Fruit fly (Drosophila melanogaster): ENCODE results near the gene CG10516.

Gene CG10516

DNA sequence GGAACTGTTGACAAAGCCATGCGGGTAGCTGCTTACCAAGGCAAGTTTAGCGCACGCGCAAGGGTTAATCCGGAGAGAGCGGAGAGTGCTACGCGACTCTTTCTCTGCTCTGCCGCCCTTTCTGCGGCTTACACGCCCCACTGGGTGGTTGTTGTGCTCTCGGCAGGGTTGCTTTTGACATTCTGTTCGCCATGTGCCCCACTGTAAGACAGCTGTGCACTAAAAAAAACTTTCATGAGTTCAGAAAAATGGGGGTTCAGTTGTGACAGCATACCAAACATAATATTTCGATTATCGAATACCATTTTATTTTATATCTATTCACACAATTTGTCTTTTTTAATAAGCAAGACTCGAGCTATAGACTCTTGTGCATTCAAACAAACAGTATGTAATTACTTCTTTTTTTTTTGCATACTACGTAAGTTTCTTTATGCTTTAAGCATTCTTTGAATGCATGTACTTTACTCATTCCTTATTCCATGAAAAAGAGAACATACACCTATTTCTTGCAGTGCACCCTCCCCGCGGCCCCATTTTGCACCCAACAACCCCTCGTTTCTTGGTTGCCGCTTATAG lies 46.9 kb upstream of the CG10516 start (continued):
- 0 out of 3 replicates have a peak, but pooled peaks have one; percentile 37 for TF ChIP-seq CG11695 (GFP tag; IDR thresholded peaks at IDR 0.05)
- TF ChIP-seq Aef1 (GFP tag; IDR thresholded peaks at IDR 0.05) = peak; percentile 27; the same call in 1 of the 3 replicates
- no peak for TF ChIP-seq CG11398 (GFP tag; optimal IDR thresholded peaks at IDR 0.05)
- peak; percentile 56 for TF ChIP-seq BtbVII (GFP tag; optimal IDR thresholded peaks at IDR 0.05)
- TF ChIP-seq Kr (GFP tag; optimal IDR thresholded peaks at IDR 0.05) = no peak
- TF ChIP-seq phol (tag; optimal IDR thresholded peaks at IDR 0.05) = peak; percentile 29
- TF ChIP-seq CG10366 (GFP tag; IDR thresholded peaks at IDR 0.05) = 0 out of 2 replicates have a peak, but pooled peaks have one; percentile 9
- no peak for TF ChIP-seq CG8478 (optimal IDR thresholded peaks at IDR 0.05)
- TF ChIP-seq CG17328 (GFP tag; IDR thresholded peaks at IDR 0.05) = 0 out of 2 replicates have a peak, but pooled peaks have one; percentile 24
- peak; percentile 2 for TF ChIP-seq lilli (GFP tag; optimal IDR thresholded peaks at IDR 0.05)
- TF ChIP-seq wek (GFP tag; optimal IDR thresholded peaks at IDR 0.05) = no peak
- TF ChIP-seq odd (GFP tag; optimal IDR thresholded peaks at IDR 0.05) = peak; percentile 2
- TF ChIP-seq CG18619 (GFP tag; optimal IDR thresholded peaks at IDR 0.05) = peak; percentile 54
- peak; percentile 2 for TF ChIP-seq tio (GFP tag; optimal IDR thresholded peaks at IDR 0.05)
- TF ChIP-seq ab (GFP tag; optimal IDR thresholded peaks at IDR 0.05) = no peak
- TF ChIP-seq sens (GFP tag) = peak; percentile 87
- TF ChIP-seq lab (GFP tag; optimal IDR thresholded peaks at IDR 0.05) = peak; percentile 78
- peak; percentile 8 for TF ChIP-seq CG7786 (GFP tag; optimal IDR thresholded peaks at IDR 0.05)
- TF ChIP-seq Hr51 (GFP tag; optimal IDR thresholded peaks at IDR 0.05) = peak in 1 of 2 experiments; percentile 68
- TF ChIP-seq chif (GFP tag; optimal IDR thresholded peaks at IDR 0.05) = peak in 1 of 2 experiments; percentile 24
- TF ChIP-seq CG10274 (GFP tag; optimal IDR thresholded peaks at IDR 0.05) = peak; percentile 2
- no peak for TF ChIP-seq CG1603 (tag; optimal IDR thresholded peaks at IDR 0.05)
- TF ChIP-seq CG9797 (GFP tag; optimal IDR thresholded peaks at IDR 0.05) = no peak
- no peak for TF ChIP-seq ci (GFP tag; IDR thresholded peaks at IDR 0.05)
- TF ChIP-seq CG4282 (GFP tag; optimal IDR thresholded peaks at IDR 0.05) = no peak
- TF ChIP-seq CG14441 (GFP tag; IDR thresholded peaks at IDR 0.05) = 0 out of 2 replicates have a peak, but pooled peaks have one; percentile 35
- TF ChIP-seq Dbx (GFP tag; IDR thresholded peaks at IDR 0.05) = peak; percentile 26; the same call in 1 of the 3 replicates
- no peak for TF ChIP-seq Chrac-16 (GFP tag; optimal IDR thresholded peaks at IDR 0.05)
- 0 out of 2 replicates have a peak, but pooled peaks have one; percentile 29 for TF ChIP-seq sisA (GFP tag; IDR thresholded peaks at IDR 0.05)
- peak; percentile 14 for TF ChIP-seq Fer2 (tag; optimal IDR thresholded peaks at IDR 0.05)
- no peak for TF ChIP-seq CG12236 (GFP tag; optimal IDR thresholded peaks at IDR 0.05)
- TF ChIP-seq MTF-1 (GFP tag; optimal IDR thresholded peaks at IDR 0.05; ENCODE audit: borderline replicate concordance) = no peak
- peak; percentile 27; the same call in 1 of the 2 replicates for TF ChIP-seq CG9215 (GFP tag; IDR thresholded peaks at IDR 0.05)
- TF ChIP-seq nmo (GFP tag; optimal IDR thresholded peaks at IDR 0.05) = peak; percentile 43
- TF ChIP-seq CG18262 (tag; optimal IDR thresholded peaks at IDR 0.05) = peak; percentile 45
- peak; percentile 46 for TF ChIP-seq CG8388 (GFP tag; optimal IDR thresholded peaks at IDR 0.05)
- 0 out of 2 replicates have a peak, but pooled peaks have one; percentile 17 for TF ChIP-seq cas (GFP tag; IDR thresholded peaks at IDR 0.05)
- TF ChIP-seq CG11560 (tag; IDR thresholded peaks at IDR 0.05) = no peak
- no peak for TF ChIP-seq CG17186 (GFP tag; optimal IDR thresholded peaks at IDR 0.05)
- peak; percentile 48; the same call in 1 of the 2 replicates for TF ChIP-seq CG31441 (GFP tag; IDR thresholded peaks at IDR 0.05)
- TF ChIP-seq Xrp1 (GFP tag; IDR thresholded peaks at IDR 0.05) = peak; percentile 20; the same call in 1 of the 2 replicates
- peak; percentile 21 for TF ChIP-seq exex (tag; optimal IDR thresholded peaks at IDR 0.05)
- peak; percentile 32; the same call in 1 of the 2 replicates for TF ChIP-seq Ada2b (GFP tag; IDR thresholded peaks at IDR 0.05)
- TF ChIP-seq TFAM (GFP tag; optimal IDR thresholded peaks at IDR 0.05) = no peak
- TF ChIP-seq CG2712 (tag; optimal IDR thresholded peaks at IDR 0.05) = peak; percentile 38
- peak; percentile 2 for TF ChIP-seq CG18476 (GFP tag; optimal IDR thresholded peaks at IDR 0.05)
- TF ChIP-seq CG6765 (GFP tag; optimal IDR thresholded peaks at IDR 0.05) = peak; percentile 13
- no peak for TF ChIP-seq schlank (tag; optimal IDR thresholded peaks at IDR 0.05)
- no peak for TF ChIP-seq gt (GFP tag; IDR thresholded peaks at IDR 0.05)
- TF ChIP-seq gcm (GFP tag; optimal IDR thresholded peaks at IDR 0.05) = no peak

Data from whole organism, embryonic.